Worm (Caenorhabditis elegans) whole organism, L2 larva: ENCODE measurements around the gene ZK795.3.

ENCODE experiments used
- R02D3.7 ChIP-seq: fragments of 150-350 bp; optimal IDR thresholded peaks from 2 replicates; lab custom pipeline; 2014; ENCODE audit warnings: missing biosample characterization, missing genetic modification characterization
- dmd-4 ChIP-seq: sonication (generic microtip); optimal IDR thresholded peaks from 2 replicates; lab custom pipeline; 2017; ENCODE audit warnings: missing biosample characterization, missing genetic modification characterization
- elt-3 ChIP-seq: sonication (generic microtip); optimal IDR thresholded peaks from 2 replicates; lab custom pipeline; 2017; ENCODE audit warnings: missing biosample characterization, missing genetic modification characterization
- lin-11 ChIP-seq: fragments of 150-350 bp; sonication (generic microtip); optimal IDR thresholded peaks from 2 replicates; lab custom pipeline; 2014; ENCODE audit warnings: missing biosample characterization, missing genetic modification characterization, inconsistent platforms, mixed read lengths
- snpc-4 ChIP-seq: fragments of 150-350 bp; optimal IDR thresholded peaks from 2 replicates; lab custom pipeline; 2014; ENCODE audit warnings: missing biosample characterization, missing genetic modification characterization
- unc-39 ChIP-seq: fragments of 150-350 bp; optimal IDR thresholded peaks from 2 replicates; lab custom pipeline; 2014; ENCODE audit warnings: missing biosample characterization, missing genetic modification characterization

DNA sequence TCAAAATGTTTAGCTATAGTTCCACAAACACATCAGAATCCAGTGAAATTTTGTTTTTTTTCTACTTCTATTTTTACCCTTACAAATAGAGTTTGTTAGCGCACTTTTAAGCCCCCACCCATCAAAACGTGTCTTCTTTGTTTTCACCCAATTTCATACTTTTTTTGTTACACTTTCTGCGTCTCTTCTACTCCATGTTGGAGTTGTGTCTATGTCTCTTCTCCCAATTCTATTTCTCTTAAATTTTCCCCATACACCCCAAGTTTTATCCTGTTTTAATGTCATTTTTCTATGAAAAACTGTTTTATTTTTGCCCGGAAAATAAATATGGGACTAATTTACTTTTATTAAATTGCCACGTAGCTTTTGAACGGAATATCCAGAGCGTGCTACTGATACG, 13.8 kb upstream of the ZK795.3 start:
- TF ChIP-seq unc-39 (tag; lab: Kevin White, UChicago) = no peak
- no peak for TF ChIP-seq elt-3 (tag; lab: Kevin White, UChicago)
- TF ChIP-seq lin-11 (tag; lab: Kevin White, UChicago) = no peak
- no peak for TF ChIP-seq snpc-4 (tag; lab: Kevin White, UChicago)
- TF ChIP-seq dmd-4 (tag; lab: Kevin White, UChicago) = no peak
- TF ChIP-seq R02D3.7 (tag; lab: Kevin White, UChicago) = no peak
